Worm (Caenorhabditis elegans) whole organism, dauer: ENCODE measurements around the gene col-69.

Source experiments
- unc-62 ChIP-seq: sonication (generic microtip); optimal IDR thresholded peaks from 2 replicates; lab custom pipeline; 2017; ENCODE audit warnings: missing biosample characterization, missing genetic modification reagents, missing genetic modification characterization

The col-69 gene

ce11 chrII:278636-279035, 26.9 kb downstream of the col-69 start, which contains the start of gene B0432.8:
B0432.8 (minus strand) TSS chrII:278736.
- TF ChIP-seq unc-62 (GFP tag; lab: Kevin White, UChicago) = no peak

- TF ChIP-seq unc-62 (GFP tag; lab: Kevin White, UChicago) = no peak
Measured at ce11 chrII:273872-274271, 31.7 kb downstream of the col-69 start, which contains the start of gene B0432.7. B0432.7 (minus strand) TSS chrII:273972.

ce11 chrII:264053-264452, 41.5 kb downstream of the col-69 start, which contains the start of gene B0432.14:
B0432.14 (plus strand) TSS chrII:264353.
- TF ChIP-seq unc-62 (GFP tag; lab: Kevin White, UChicago) = no peak

ce11 chrII:263563-263962, 42.0 kb downstream of the col-69 start, which contains the start of gene scc-2:
scc-2 (minus strand) TSS chrII:263663.
- TF ChIP-seq unc-62 (GFP tag; lab: Kevin White, UChicago) = no peak

- TF ChIP-seq unc-62 (GFP tag; lab: Kevin White, UChicago) = no peak
Measured at ce11 chrII:257519-257918, 48.0 kb downstream of the col-69 start, which contains the start of gene cat-2. cat-2 (plus strand) TSS chrII:257819.

- TF ChIP-seq unc-62 (GFP tag; lab: Kevin White, UChicago) = no peak
Measured at ce11 chrII:255124-255523, 50.4 kb downstream of the col-69 start.
